Fruit fly (Drosophila melanogaster) whole organism, prepupa: ENCODE data around the gene X11Lbeta.

Experiments
- Blimp-1 ChIP-seq: fragments of 200-800 bp; sonication (Bioruptor generic); optimal IDR thresholded peaks from 3 replicates; lab custom pipeline; 2017; ENCODE audit warnings: missing biosample characterization, missing genetic modification characterization, mild to moderate bottlenecking, moderate library complexity, missing genetic modification reagents
- CG10631 ChIP-seq: fragments of 200-800 bp; sonication (Bioruptor generic); optimal IDR thresholded peaks from 2 replicates; lab custom pipeline; 2016; ENCODE audit warnings: missing biosample characterization, missing genetic modification characterization
- CG10669 ChIP-seq: fragments of 200-800 bp; sonication (Bioruptor generic); optimal IDR thresholded peaks from 3 replicates; lab custom pipeline; 2018; ENCODE audit warnings: missing biosample characterization, mild to moderate bottlenecking, missing genetic modification characterization, moderate library complexity
- CG11294 ChIP-seq: fragments of 200-800 bp; sonication (Bioruptor generic); IDR thresholded peaks from 2 replicates; pipeline ENCODE4 v1.3.6; 2022; ENCODE audit warnings: missing biosample characterization, missing genetic modification characterization
- CG11762 ChIP-seq: fragments of 200-800 bp; sonication (Bioruptor generic); optimal IDR thresholded peaks from 3 replicates; lab custom pipeline; 2016; ENCODE audit warnings: missing biosample characterization, missing genetic modification characterization; ENCODE audit not compliant: insufficient read depth
- CG11902 ChIP-seq: fragments of 200-800 bp; sonication (Bioruptor generic); optimal IDR thresholded peaks from 3 replicates; lab custom pipeline; 2016; ENCODE audit warnings: missing biosample characterization, missing genetic modification characterization
- CG15336 ChIP-seq: fragments of 200-800 bp; sonication (Bioruptor generic); IDR thresholded peaks from 2 replicates; pipeline ENCODE4 v1.3.6; 2022; ENCODE audit warnings: missing biosample characterization, missing genetic modification characterization
- CG1621 ChIP-seq: fragments of 200-800 bp; sonication (Bioruptor generic); optimal IDR thresholded peaks from 3 replicates; lab custom pipeline; 2018; ENCODE audit warnings: missing biosample characterization, mild to moderate bottlenecking, missing genetic modification characterization
- CG16779 ChIP-seq: fragments of 200-800 bp; sonication (Bioruptor generic); optimal IDR thresholded peaks from 3 replicates; lab custom pipeline; 2017; ENCODE audit warnings: missing biosample characterization, mild to moderate bottlenecking, missing genetic modification characterization
- CG31627 ChIP-seq: fragments of 200-800 bp; sonication (Bioruptor generic); optimal IDR thresholded peaks from 3 replicates; lab custom pipeline; 2016; ENCODE audit warnings: missing biosample characterization, missing genetic modification characterization
- CG32006 ChIP-seq: fragments of 200-800 bp; sonication (Bioruptor generic); optimal IDR thresholded peaks from 3 replicates; lab custom pipeline; 2017; ENCODE audit warnings: missing biosample characterization, mild to moderate bottlenecking, missing genetic modification characterization
- CG4318 ChIP-seq: fragments of 200-800 bp; sonication (Bioruptor generic); optimal IDR thresholded peaks from 3 replicates; lab custom pipeline; 2017; ENCODE audit warnings: missing biosample characterization, mild to moderate bottlenecking, missing genetic modification characterization
- CG6163 ChIP-seq: fragments of 200-800 bp; sonication (Bioruptor generic); IDR thresholded peaks from 3 replicates; pipeline ENCODE4 v1.3.6; 2022; ENCODE audit warnings: missing biosample characterization, missing genetic modification characterization
- CG6276 ChIP-seq: fragments of 200-800 bp; sonication (Bioruptor generic); optimal IDR thresholded peaks from 2 replicates; lab custom pipeline; 2017; ENCODE audit warnings: missing biosample characterization, mild to moderate bottlenecking, missing genetic modification characterization
- CG8119 ChIP-seq: fragments of 200-800 bp; sonication (Bioruptor generic); IDR thresholded peaks from 3 replicates; pipeline ENCODE4 v1.3.6; 2022; ENCODE audit warnings: missing biosample characterization, missing genetic modification characterization
- Eip78C ChIP-seq: fragments of 200-800 bp; sonication (Bioruptor generic); peaks from one replicate; lab custom pipeline; 2016; ENCODE audit warnings: missing biosample characterization, missing genetic modification characterization
- Eip93F ChIP-seq: fragments of 200-800 bp; sonication (Bioruptor generic); optimal IDR thresholded peaks from 2 replicates; lab custom pipeline; 2016; ENCODE audit warnings: missing biosample characterization, mild to moderate bottlenecking, missing genetic modification characterization
- Ets96B ChIP-seq: fragments of 200-800 bp; optimal IDR thresholded peaks from 2 replicates; lab custom pipeline; 2019; ENCODE audit warnings: missing biosample characterization, mild to moderate bottlenecking, missing genetic modification characterization, moderate library complexity
- Hr4 ChIP-seq: fragments of 200-800 bp; sonication (Bioruptor generic); optimal IDR thresholded peaks from 3 replicates; lab custom pipeline; 2016; ENCODE audit warnings: missing biosample characterization, missing genetic modification characterization
- Met ChIP-seq: fragments of 200-800 bp; sonication (Bioruptor generic); optimal IDR thresholded peaks from 3 replicates; lab custom pipeline; 2016; ENCODE audit warnings: missing biosample characterization, missing genetic modification characterization
- Sox102F ChIP-seq: fragments of 200-800 bp; sonication (Bioruptor generic); optimal IDR thresholded peaks from 2 replicates; lab custom pipeline; 2016; ENCODE audit warnings: missing biosample characterization, mild to moderate bottlenecking, missing genetic modification characterization
- Sox15 ChIP-seq: fragments of 200-800 bp; sonication (Bioruptor generic); optimal IDR thresholded peaks from 3 replicates; lab custom pipeline; 2016; ENCODE audit warnings: missing biosample characterization, missing genetic modification characterization
- achi ChIP-seq: fragments of 200-800 bp; sonication (Bioruptor generic); optimal IDR thresholded peaks from 3 replicates; lab custom pipeline; 2016; ENCODE audit warnings: missing biosample characterization, missing genetic modification characterization
- acj6 ChIP-seq: fragments of 200-800 bp; sonication (Bioruptor generic); optimal IDR thresholded peaks from 3 replicates; lab custom pipeline; 2016; ENCODE audit warnings: missing biosample characterization, missing genetic modification characterization
- dsx ChIP-seq: fragments of 200-800 bp; optimal IDR thresholded peaks from 3 replicates; lab custom pipeline; 2019; ENCODE audit warnings: missing biosample characterization, mild to moderate bottlenecking, missing genetic modification characterization, moderate library complexity; ENCODE audit not compliant: poor library complexity, severe bottlenecking
- eg ChIP-seq: fragments of 200-800 bp; sonication (Bioruptor generic); IDR thresholded peaks from 3 replicates; pipeline ENCODE4 v1.3.6; 2022; ENCODE audit warnings: missing biosample characterization, missing genetic modification characterization
- fd59A ChIP-seq: fragments of 200-800 bp; sonication (Bioruptor generic); optimal IDR thresholded peaks from 2 replicates; lab custom pipeline; 2017; ENCODE audit warnings: missing biosample characterization, mild to moderate bottlenecking, missing genetic modification characterization, missing genetic modification reagents
- fd85E ChIP-seq: fragments of 200-800 bp; sonication (Bioruptor generic); optimal IDR thresholded peaks from 3 replicates; lab custom pipeline; 2016; ENCODE audit warnings: missing biosample characterization, missing genetic modification characterization
- fkh ChIP-seq: fragments of 200-800 bp; sonication (Bioruptor generic); optimal IDR thresholded peaks from 3 replicates; lab custom pipeline; 2017; ENCODE audit warnings: missing biosample characterization, mild to moderate bottlenecking, missing genetic modification characterization, moderate library complexity
- lz ChIP-seq: fragments of 200-800 bp; sonication (Bioruptor generic); optimal IDR thresholded peaks from 3 replicates; lab custom pipeline; 2016; ENCODE audit warnings: missing biosample characterization, missing genetic modification characterization
- salr ChIP-seq, 2 experiments: fragments of 200-800 bp; sonication (Bioruptor generic); optimal IDR thresholded peaks; 3 replicates each; lab custom pipeline; 2016 to 2018; ENCODE audit warnings: missing biosample characterization in 2 of 2, missing genetic modification characterization in 2 of 2, mild to moderate bottlenecking in 1 of 2
- ss ChIP-seq, 2 experiments: fragments of 200-800 bp; sonication (Bioruptor generic); optimal IDR thresholded peaks; 2 replicates in 1 of 2; 3 replicates in 1 of 2; lab custom pipeline; 2017 to 2018; ENCODE audit warnings: mild to moderate bottlenecking in 2 of 2, missing biosample characterization in 2 of 2, missing genetic modification characterization in 2 of 2, moderate library complexity in 1 of 2
- svp ChIP-seq: fragments of 200-800 bp; sonication (Bioruptor generic); peaks from one replicate; lab custom pipeline; 2016; ENCODE audit warnings: missing biosample characterization, missing genetic modification characterization
- vri ChIP-seq: fragments of 200-800 bp; sonication (Bioruptor generic); optimal IDR thresholded peaks from 3 replicates; lab custom pipeline; 2016; ENCODE audit warnings: missing biosample characterization, mild to moderate bottlenecking, missing genetic modification characterization

Gene X11Lbeta

dm6 chrX:10728541-10728968, 101.0 kb downstream of the X11Lbeta start:
- TF ChIP-seq fd85E (GFP tag; lab: Kevin White, UChicago), result no peak
- no peak for TF ChIP-seq CG6163

- TF ChIP-seq ss (GFP tag; optimal IDR thresholded peaks at IDR 0.05; lab: Kevin White, UChicago) (peak; percentile 19 to 71), vri (GFP tag; lab: Kevin White, UChicago) (peak; percentile 35), CG16779 (tag; lab: Kevin White, UChicago) (no peak), svp (peak; percentile 48), Blimp-1 (GFP tag; lab: Kevin White, UChicago) (peak; percentile 9), fd59A (no peak)
Measured at dm6 chrX:10729196-10729835, 101.8 kb downstream of the X11Lbeta start.

DNA sequence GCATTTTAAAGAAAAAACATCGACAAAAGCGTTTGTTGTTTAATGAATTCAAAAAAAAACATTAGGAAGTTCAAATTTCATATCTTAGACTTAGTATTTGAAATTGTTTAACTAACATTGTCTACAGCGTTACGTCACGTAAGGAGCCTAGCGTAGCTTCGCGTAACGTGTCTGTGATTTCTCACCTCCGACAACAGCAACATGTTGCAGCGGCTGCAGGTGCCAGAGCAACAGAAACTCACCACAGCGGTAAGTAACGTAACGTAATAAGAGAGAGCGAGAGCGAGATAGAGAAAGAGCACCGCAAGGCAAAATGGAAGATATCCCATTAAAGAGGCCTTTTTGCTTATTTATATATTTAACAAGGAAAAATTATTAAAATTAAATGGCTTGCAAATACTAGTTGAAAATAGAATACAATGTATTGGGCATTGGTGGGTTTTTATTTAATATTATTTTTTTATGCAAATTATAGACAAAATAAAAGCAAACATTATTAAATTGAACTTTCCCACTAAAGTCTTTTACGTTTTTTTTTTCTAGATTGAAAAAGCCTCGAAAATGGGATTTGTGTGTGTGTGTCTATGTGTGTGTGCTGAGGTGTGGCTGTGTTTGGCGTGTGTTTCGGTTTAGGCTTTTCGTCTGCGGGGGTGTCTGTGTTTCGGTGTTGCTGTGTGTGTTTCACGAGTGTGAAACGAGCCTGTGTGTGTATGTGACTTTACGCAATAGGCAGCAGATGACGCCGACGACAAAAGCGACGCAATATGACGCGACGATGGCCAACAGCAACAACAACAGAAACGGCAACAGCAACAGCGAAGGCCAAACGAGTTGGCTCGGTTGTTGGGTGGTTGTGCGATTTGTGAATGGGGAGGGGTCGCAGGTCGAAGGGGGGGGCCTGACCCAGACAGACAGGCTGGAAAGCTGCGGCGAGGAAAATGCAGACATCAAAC, 102.7 kb downstream of the X11Lbeta start:
- TF ChIP-seq CG6276 (GFP tag; lab: Kevin White, UChicago) (peak; percentile 11), acj6 (GFP tag; lab: Kevin White, UChicago) (no peak), achi (GFP tag; lab: Kevin White, UChicago) (no peak), Met (GFP tag; lab: Kevin White, UChicago) (no peak), svp (peak; percentile 37), CG32006 (no peak), fd85E (GFP tag; lab: Kevin White, UChicago) (no peak), CG15336 (GFP tag; lab: Robert Waterston, UW) (no peak), CG11902 (no peak), Sox102F (no peak), ss (GFP tag; optimal IDR thresholded peaks at IDR 0.05; lab: Kevin White, UChicago) (no peak), eg (GFP tag; lab: Robert Waterston, UW) (0 out of 3 replicates have a peak, but pooled peaks have one; percentile 20), Sox15 (GFP tag; lab: Kevin White, UChicago) (no peak), fkh (GFP tag; lab: Kevin White, UChicago) (no peak), Eip78C (peak; percentile 46), lz (GFP tag; lab: Kevin White, UChicago) (no peak), Eip93F (GFP tag; lab: Kevin White, UChicago) (no peak), CG10669 (GFP tag; lab: Kevin White, UChicago) (no peak)
- TF ChIP-seq, all 60 proteins: peak for 4

DNA sequence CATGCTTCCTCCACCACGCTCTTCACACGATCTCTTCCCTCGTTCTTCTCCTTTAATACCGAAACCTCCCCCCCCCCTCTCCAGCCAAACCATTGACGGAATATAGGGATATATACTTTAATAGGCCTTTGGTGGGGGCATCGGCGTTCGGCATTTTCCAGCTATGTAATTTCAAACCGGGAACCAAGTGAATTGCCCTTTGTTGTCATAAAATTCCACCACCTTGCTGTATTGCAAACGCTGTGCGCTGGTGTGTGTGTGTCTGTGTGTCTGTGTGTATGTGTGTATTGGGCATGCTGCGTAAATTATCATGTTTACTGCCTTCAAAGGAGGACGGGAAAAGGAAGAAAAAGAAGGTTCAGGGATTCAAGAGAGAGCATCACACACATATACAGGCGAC, 103.8 kb downstream of the X11Lbeta start:
- TF ChIP-seq Sox102F, result no peak
- TF ChIP-seq Hr4, result no peak
- no peak for TF ChIP-seq CG6276 (GFP tag; lab: Kevin White, UChicago)
- no peak for TF ChIP-seq fd85E (GFP tag; lab: Kevin White, UChicago)
- TF ChIP-seq CG31627 (GFP tag; lab: Kevin White, UChicago), result no peak
- no peak for TF ChIP-seq Met (GFP tag; lab: Kevin White, UChicago)
- TF ChIP-seq dsx (GFP tag; lab: Kevin White, UChicago), result no peak
- no peak for TF ChIP-seq vri (GFP tag; lab: Kevin White, UChicago)
- TF ChIP-seq achi (GFP tag; lab: Kevin White, UChicago), result no peak
- TF ChIP-seq eg (GFP tag; lab: Robert Waterston, UW), result no peak
- TF ChIP-seq CG11762 (GFP tag; lab: Kevin White, UChicago), result no peak
- TF ChIP-seq CG11294 (GFP tag; lab: Robert Waterston, UW), result no peak
- TF ChIP-seq Ets96B (tag; lab: Kevin White, UChicago), result no peak
- TF ChIP-seq CG4318 (GFP tag; lab: Kevin White, UChicago), result no peak
- TF ChIP-seq CG8119, result no peak
- TF ChIP-seq CG1621, result no peak
- TF ChIP-seq salr (GFP tag; optimal IDR thresholded peaks at IDR 0.05; lab: Kevin White, UChicago), result no peak
- no peak for TF ChIP-seq CG11902
- TF ChIP-seq CG10631, result no peak
